Worm (Caenorhabditis elegans) whole organism, early embryonic: ENCODE results near the gene K01A6.7.

ENCODE experiments used
- B0310.2 ChIP-seq: sonication (generic microtip); optimal IDR thresholded peaks from 2 replicates; lab custom pipeline; 2016; ENCODE audit warnings: mild to moderate bottlenecking, missing genetic modification characterization, missing compliant biosample characterization
- F13C5.2 ChIP-seq: sonication (generic microtip); optimal IDR thresholded peaks from 2 replicates; lab custom pipeline; 2017; ENCODE audit warnings: mild to moderate bottlenecking, missing genetic modification characterization, inconsistent platforms, missing compliant biosample characterization
- ama-1 ChIP-seq: fragments of 150-350 bp; optimal IDR thresholded peaks from 2 replicates; lab custom pipeline; 2014
- ceh-13 ChIP-seq: fragments of 200-800 bp; sonication (Bioruptor generic); optimal IDR thresholded peaks from 2 replicates; lab custom pipeline; 2018; ENCODE audit warnings: mild to moderate bottlenecking, missing genetic modification characterization, missing compliant biosample characterization
- flt-1 ChIP-seq: fragments of 200-800 bp; sonication (Bioruptor generic); IDR thresholded peaks from 2 replicates; pipeline ENCODE4 v1.3.6; 2022; ENCODE audit warnings: missing genetic modification characterization, missing compliant biosample characterization
- hmbx-1 ChIP-seq: sonication (generic microtip); optimal IDR thresholded peaks from 2 replicates; lab custom pipeline; 2016; ENCODE audit warnings: mild to moderate bottlenecking, missing genetic modification characterization, missing compliant biosample characterization
- hmg-4 ChIP-seq: fragments of 200-800 bp; sonication (Bioruptor generic); optimal IDR thresholded peaks from 2 replicates; lab custom pipeline; 2018; ENCODE audit warnings: mild to moderate bottlenecking, missing genetic modification characterization, missing compliant biosample characterization
- hnd-1 ChIP-seq: sonication (generic microtip); optimal IDR thresholded peaks from 2 replicates; lab custom pipeline; 2016; ENCODE audit warnings: missing genetic modification characterization, missing compliant biosample characterization
- sea-1 ChIP-seq: fragments of 200-800 bp; sonication (Bioruptor generic); conservative IDR thresholded peaks from 2 replicates; pipeline ENCODE4 v1.3.6; 2022; ENCODE audit warnings: missing genetic modification characterization, missing compliant biosample characterization
- tbx-11 ChIP-seq: fragments of 200-800 bp; sonication (Bioruptor generic); IDR thresholded peaks from 2 replicates; pipeline ENCODE4 v1.3.6; 2022; ENCODE audit warnings: missing genetic modification characterization, missing compliant biosample characterization
- tra-4 ChIP-seq: sonication (generic microtip); optimal IDR thresholded peaks from 2 replicates; lab custom pipeline; 2017; ENCODE audit warnings: missing genetic modification characterization, missing compliant biosample characterization

ce11 chrIV:11700100-11700499 is 38.3 kb downstream of the K01A6.7 start:
- TF ChIP-seq ama-1 (no peak), tbx-11 (GFP tag; lab: Robert Waterston, UW) (no peak), B0310.2 (no peak), sea-1 (GFP tag; lab: Robert Waterston, UW) (no peak), hmg-4 (GFP tag; lab: Kevin White, UChicago) (no peak), F13C5.2 (tag; lab: Kevin White, UChicago) (no peak), hmbx-1 (no peak), ceh-13 (GFP tag; lab: Kevin White, UChicago) (no peak), hnd-1 (tag; lab: Kevin White, UChicago) (no peak), flt-1 (GFP tag; lab: Robert Waterston, UW) (no peak), tra-4 (no peak)
